Fruit fly (Drosophila melanogaster) whole organism, embryonic: ENCODE results near the gene CG15322.

Source experiments
- Asciz ChIP-seq: fragments of 200-800 bp; sonication (Bioruptor generic); optimal IDR thresholded peaks from 2 replicates; lab custom pipeline; 2017; ENCODE audit warnings: missing biosample characterization, mild to moderate bottlenecking, missing genetic modification characterization, missing genetic modification reagents
- Atf-2 ChIP-seq: fragments of 200-800 bp; sonication (Bioruptor generic); optimal IDR thresholded peaks from 2 replicates; lab custom pipeline; 2016; ENCODE audit warnings: missing biosample characterization, missing genetic modification characterization
- B-H2 ChIP-seq: fragments of 200-800 bp; sonication (Bioruptor generic); optimal IDR thresholded peaks from 2 replicates; lab custom pipeline; 2018; ENCODE audit warnings: missing biosample characterization, mild to moderate bottlenecking, missing genetic modification characterization
- Bteb2 ChIP-seq: fragments of 200-800 bp; sonication (Bioruptor generic); optimal IDR thresholded peaks from 2 replicates; lab custom pipeline; 2016; ENCODE audit warnings: missing biosample characterization, missing genetic modification characterization
- CG10274 ChIP-seq: fragments of 200-800 bp; sonication (Bioruptor generic); optimal IDR thresholded peaks from 3 replicates; lab custom pipeline; 2017; ENCODE audit warnings: missing biosample characterization, mild to moderate bottlenecking, missing genetic modification characterization
- CG11504 ChIP-seq: fragments of 200-800 bp; sonication (Bioruptor generic); optimal IDR thresholded peaks from 3 replicates; lab custom pipeline; 2019; ENCODE audit warnings: missing biosample characterization, mild to moderate bottlenecking, missing genetic modification characterization, moderate library complexity
- CG11695 ChIP-seq: fragments of 200-800 bp; sonication (Bioruptor generic); IDR thresholded peaks from 3 replicates; pipeline ENCODE4 v1.3.6; 2022; ENCODE audit warnings: missing biosample characterization, missing genetic modification characterization
- CG1233 ChIP-seq: fragments of 200-800 bp; sonication (Bioruptor generic); optimal IDR thresholded peaks from 4 replicates; lab custom pipeline; 2018; ENCODE audit warnings: missing biosample characterization, mild to moderate bottlenecking, missing genetic modification characterization
- CG12659 ChIP-seq: fragments of 200-800 bp; sonication (Bioruptor generic); optimal IDR thresholded peaks from 3 replicates; lab custom pipeline; 2017; ENCODE audit warnings: mild to moderate bottlenecking, missing biosample characterization, missing genetic modification reagents, missing genetic modification characterization
- CG1602 ChIP-seq: fragments of 200-800 bp; sonication (Bioruptor generic); optimal IDR thresholded peaks from 3 replicates; lab custom pipeline; 2016; ENCODE audit warnings: missing biosample characterization, missing genetic modification characterization
- CG17361 ChIP-seq: fragments of 200-800 bp; sonication (Bioruptor generic); IDR thresholded peaks from 3 replicates; pipeline ENCODE4 v1.3.6; 2022; ENCODE audit warnings: missing biosample characterization, missing genetic modification characterization
- CG17829 ChIP-seq: fragments of 200-800 bp; optimal IDR thresholded peaks from 2 replicates; lab custom pipeline; 2019; ENCODE audit warnings: missing biosample characterization, mild to moderate bottlenecking, missing genetic modification characterization, moderate library complexity
- CG32767 ChIP-seq: fragments of 200-800 bp; sonication (Bioruptor generic); IDR thresholded peaks from 2 replicates; pipeline ENCODE4 v1.3.6; 2022; ENCODE audit warnings: missing biosample characterization, missing genetic modification characterization
- CG3838 ChIP-seq: fragments of 200-800 bp; sonication (Bioruptor generic); optimal IDR thresholded peaks from 3 replicates; lab custom pipeline; 2016; ENCODE audit warnings: missing biosample characterization, missing genetic modification characterization
- CG4707 ChIP-seq: fragments of 200-800 bp; sonication (Bioruptor generic); optimal IDR thresholded peaks from 2 replicates; lab custom pipeline; 2018; ENCODE audit warnings: missing biosample characterization, mild to moderate bottlenecking, missing genetic modification characterization, moderate library complexity
- CG6254 ChIP-seq: fragments of 200-800 bp; sonication (Bioruptor generic); optimal IDR thresholded peaks from 3 replicates; lab custom pipeline; 2017; ENCODE audit warnings: mild to moderate bottlenecking, missing biosample characterization, missing genetic modification reagents, missing genetic modification characterization
- CG7271 ChIP-seq: fragments of 200-800 bp; sonication (Bioruptor generic); optimal IDR thresholded peaks from 2 replicates; lab custom pipeline; 2018; ENCODE audit warnings: missing biosample characterization, mild to moderate bottlenecking, missing genetic modification characterization, moderate library complexity
- CG7357 ChIP-seq: fragments of 200-800 bp; sonication (Bioruptor generic); IDR thresholded peaks from 3 replicates; pipeline ENCODE4 v1.3.6; 2022; ENCODE audit warnings: missing biosample characterization, missing genetic modification characterization
- CG7839 ChIP-seq: fragments of 200-800 bp; sonication (Bioruptor generic); optimal IDR thresholded peaks from 3 replicates; lab custom pipeline; 2018; ENCODE audit warnings: missing biosample characterization, mild to moderate bottlenecking, missing genetic modification characterization, moderate library complexity
- CG7928 ChIP-seq: fragments of 200-800 bp; sonication (Bioruptor generic); optimal IDR thresholded peaks from 2 replicates; lab custom pipeline; 2017; ENCODE audit warnings: missing biosample characterization, mild to moderate bottlenecking, missing genetic modification characterization
- CG7963 ChIP-seq: fragments of 200-800 bp; sonication (Bioruptor generic); IDR thresholded peaks from 3 replicates; pipeline ENCODE4 v1.3.6; 2022; ENCODE audit warnings: missing biosample characterization, missing genetic modification characterization; ENCODE audit not compliant: partially characterized antibody
- CG8478 ChIP-seq: fragments of >200 bp; optimal IDR thresholded peaks from 2 replicates; lab custom pipeline; 2018
- CG9727 ChIP-seq: fragments of 200-800 bp; sonication (Bioruptor generic); optimal IDR thresholded peaks from 3 replicates; lab custom pipeline; 2017; ENCODE audit warnings: missing biosample characterization, mild to moderate bottlenecking, missing genetic modification characterization
- CHES-1-like ChIP-seq: fragments of 200-800 bp; sonication (Bioruptor generic); optimal IDR thresholded peaks from 2 replicates; lab custom pipeline; 2016; ENCODE audit warnings: missing biosample characterization, missing genetic modification characterization
- D19A ChIP-seq: fragments of 200-800 bp; optimal IDR thresholded peaks from 3 replicates; lab custom pipeline; 2019; ENCODE audit warnings: missing biosample characterization, mild to moderate bottlenecking, missing genetic modification characterization, moderate library complexity
- ERR ChIP-seq: fragments of 200-800 bp; sonication (Bioruptor generic); optimal IDR thresholded peaks from 2 replicates; lab custom pipeline; 2016; ENCODE audit warnings: missing biosample characterization, missing genetic modification characterization
- Hr78 ChIP-seq, 2 experiments: fragments of 200-800 bp in 1 of 2; fragments of >200 bp in 1 of 2; sonication (Bioruptor generic) in 1 of 2; optimal IDR thresholded peaks; 2 replicates each; lab custom pipeline; 2017 to 2019; ENCODE audit warnings: missing biosample characterization in 2 of 2, missing genetic modification characterization in 2 of 2, mild to moderate bottlenecking in 1 of 2, moderate library complexity in 1 of 2
- Hsf ChIP-seq: fragments of 200-800 bp; sonication (Bioruptor generic); optimal IDR thresholded peaks from 3 replicates; lab custom pipeline; 2016; ENCODE audit warnings: missing biosample characterization, missing genetic modification characterization
- MESR4 ChIP-seq: fragments of 200-800 bp; sonication (Bioruptor generic); optimal IDR thresholded peaks from 2 replicates; lab custom pipeline; 2018; ENCODE audit warnings: missing biosample characterization, mild to moderate bottlenecking, missing genetic modification characterization, moderate library complexity
- Mad ChIP-seq: fragments of 200-800 bp; sonication (Bioruptor generic); optimal IDR thresholded peaks from 2 replicates; lab custom pipeline; 2016; ENCODE audit warnings: missing biosample characterization, missing genetic modification characterization
- Neu2 ChIP-seq: fragments of 200-800 bp; sonication (Bioruptor generic); optimal IDR thresholded peaks from 3 replicates; lab custom pipeline; 2016; ENCODE audit warnings: missing biosample characterization, missing genetic modification characterization, borderline replicate concordance
- Sox102F ChIP-seq: fragments of 200-800 bp; sonication (Bioruptor generic); optimal IDR thresholded peaks from 2 replicates; lab custom pipeline; 2018; ENCODE audit warnings: missing biosample characterization, mild to moderate bottlenecking, missing genetic modification characterization, moderate library complexity
- Ssrp ChIP-seq: fragments of 200-800 bp; sonication (Bioruptor generic); optimal IDR thresholded peaks from 2 replicates; lab custom pipeline; 2018; ENCODE audit warnings: missing biosample characterization, mild to moderate bottlenecking, missing genetic modification characterization, moderate library complexity
- Usf ChIP-seq: fragments of 200-800 bp; sonication (Bioruptor generic); optimal IDR thresholded peaks from 2 replicates; lab custom pipeline; 2017; ENCODE audit warnings: missing genotype, missing biosample characterization, missing genetic modification characterization
- Xbp1 ChIP-seq: fragments of 200-800 bp; sonication (Bioruptor generic); optimal IDR thresholded peaks from 3 replicates; lab custom pipeline; 2016; ENCODE audit warnings: missing biosample characterization, mild to moderate bottlenecking, missing genetic modification characterization
- ap ChIP-seq: fragments of 200-800 bp; sonication (Bioruptor generic); IDR thresholded peaks from 2 replicates; pipeline ENCODE4 v1.3.6; 2022; ENCODE audit warnings: missing biosample characterization, missing genetic modification characterization
- cas ChIP-seq: fragments of 200-800 bp; sonication (Bioruptor generic); IDR thresholded peaks from 2 replicates; pipeline ENCODE4 v1.3.6; 2022; ENCODE audit warnings: missing biosample characterization, missing genetic modification characterization
- chif ChIP-seq, 2 experiments: fragments of 200-800 bp; sonication (Bioruptor generic); optimal IDR thresholded peaks; 3 replicates each; lab custom pipeline; 2016; ENCODE audit warnings: missing biosample characterization in 2 of 2, missing genetic modification characterization in 2 of 2
- chinmo ChIP-seq: fragments of 200-800 bp; sonication (Bioruptor generic); IDR thresholded peaks from 4 replicates; pipeline ENCODE4 v1.3.6; 2022; ENCODE audit warnings: missing biosample characterization, missing genetic modification characterization; ENCODE audit not compliant: partially characterized antibody
- chn ChIP-seq: fragments of 200-800 bp; sonication (Bioruptor generic); optimal IDR thresholded peaks from 2 replicates; lab custom pipeline; 2016; ENCODE audit warnings: missing biosample characterization, missing genetic modification characterization
- emc ChIP-seq: fragments of 200-800 bp; sonication (Bioruptor generic); optimal IDR thresholded peaks from 2 replicates; lab custom pipeline; 2016; ENCODE audit warnings: missing biosample characterization, missing genetic modification characterization
- her ChIP-seq: fragments of 200-800 bp; sonication (Bioruptor generic); optimal IDR thresholded peaks from 2 replicates; lab custom pipeline; 2016; ENCODE audit warnings: missing biosample characterization, missing genetic modification characterization
- kay ChIP-seq: fragments of 200-800 bp; sonication (Bioruptor generic); optimal IDR thresholded peaks from 2 replicates; lab custom pipeline; 2016; ENCODE audit warnings: missing biosample characterization, missing genetic modification characterization
- lmd ChIP-seq: fragments of 200-800 bp; sonication (Bioruptor generic); IDR thresholded peaks from 2 replicates; pipeline ENCODE4 v1.3.6; 2022; ENCODE audit warnings: missing biosample characterization, missing genetic modification characterization
- mld ChIP-seq: fragments of 200-800 bp; sonication (Bioruptor generic); IDR thresholded peaks from 3 replicates; pipeline ENCODE4 v1.3.6; 2022; ENCODE audit warnings: missing biosample characterization, missing genetic modification characterization; ENCODE audit not compliant: partially characterized antibody
- prd ChIP-seq, 3 experiments: fragments of >200 bp in 2 of 3; fragments of 200-800 bp in 1 of 3; sonication (Bioruptor generic) in 1 of 3; optimal IDR thresholded peaks in 2 of 3; IDR thresholded peaks in 1 of 3; 2 replicates in 2 of 3; 3 replicates in 1 of 3; pipeline versions ENCODE4 v1.3.6 to Lab custom; 2017 to 2022; ENCODE audit warnings: missing biosample characterization in 1 of 3, missing genetic modification characterization in 1 of 3
- schlank ChIP-seq: fragments of 200-800 bp; sonication (Bioruptor generic); optimal IDR thresholded peaks from 2 replicates; lab custom pipeline; 2018; ENCODE audit warnings: missing biosample characterization, mild to moderate bottlenecking, missing genetic modification characterization
- slbo ChIP-seq: fragments of 200-800 bp; sonication (Bioruptor generic); IDR thresholded peaks from 2 replicates; pipeline ENCODE4 v1.3.6; 2022; ENCODE audit warnings: missing biosample characterization, missing genetic modification characterization
- zen ChIP-seq: fragments of 200-800 bp; sonication (Bioruptor generic); optimal IDR thresholded peaks from 3 replicates; lab custom pipeline; 2018; ENCODE audit warnings: missing biosample characterization, mild to moderate bottlenecking, missing genetic modification characterization, moderate library complexity

CG15322 gene

dm6 chrX:20173464-20173995, 40.2 kb downstream of the CG15322 start, which contains the start of gene AnxB10 (continued):
- no peak for TF ChIP-seq prd (optimal IDR thresholded peaks at IDR 0.05; lab: Kevin White, UChicago)
- TF ChIP-seq prd (GFP tag; IDR thresholded peaks at IDR 0.05; lab: Robert Waterston, UW) = peak; percentile 44; the same call in 2 of the 3 replicates
- peak; percentile 44 to 57 for TF ChIP-seq chif (GFP tag; optimal IDR thresholded peaks at IDR 0.05; lab: Kevin White, UChicago)
- no peak for TF ChIP-seq chinmo (GFP tag; lab: Robert Waterston, UW)
- peak; percentile 27 for TF ChIP-seq CG1602 (GFP tag; lab: Kevin White, UChicago)
- TF ChIP-seq Asciz (GFP tag; lab: Kevin White, UChicago) = peak; percentile 63
- TF ChIP-seq CG7928 (GFP tag; lab: Kevin White, UChicago) = no peak
- TF ChIP-seq her (GFP tag; lab: Kevin White, UChicago) = no peak
- peak; percentile 62 for TF ChIP-seq Hsf (GFP tag; lab: Kevin White, UChicago)
- TF ChIP-seq Ssrp = peak; percentile 31
- TF ChIP-seq CG8478 (lab: Kevin White, UChicago) = no peak
- TF ChIP-seq slbo (GFP tag; lab: Robert Waterston, UW) = peak; percentile 54
- no peak for TF ChIP-seq emc (GFP tag; lab: Kevin White, UChicago)
- no peak for TF ChIP-seq ERR
- TF ChIP-seq CG3838 (GFP tag; lab: Kevin White, UChicago) = no peak
- peak; percentile 81 for TF ChIP-seq CG17361 (GFP tag; lab: Robert Waterston, UW)
- TF ChIP-seq CG12659 (GFP tag; lab: Kevin White, UChicago) = peak; percentile 46
- peak; percentile 86 for TF ChIP-seq CG11504 (tag; lab: Kevin White, UChicago)
- TF ChIP-seq lmd (GFP tag; lab: Robert Waterston, UW) = peak; percentile 51
- TF ChIP-seq Sox102F (GFP tag; lab: Kevin White, UChicago) = peak; percentile 71
- no peak for TF ChIP-seq CG7271 (tag; lab: Kevin White, UChicago)
- TF ChIP-seq CG4707 (GFP tag; lab: Kevin White, UChicago) = no peak
- no peak for TF ChIP-seq schlank (tag; lab: Kevin White, UChicago)
- peak; percentile 32 for TF ChIP-seq CG6254
- no peak for TF ChIP-seq ap (GFP tag; lab: Robert Waterston, UW)
- TF ChIP-seq cas (GFP tag; lab: Robert Waterston, UW) = no peak
- peak; percentile 2 for TF ChIP-seq Usf (GFP tag; lab: Kevin White, UChicago)
- peak; percentile 56 for TF ChIP-seq D19A (tag; lab: Kevin White, UChicago)
- no peak for TF ChIP-seq Bteb2
- peak; percentile 44 for TF ChIP-seq chn (GFP tag; lab: Kevin White, UChicago)
- TF ChIP-seq CG7357 (GFP tag; lab: Robert Waterston, UW) = peak; percentile 68; the same call in 2 of the 3 replicates
- no peak for TF ChIP-seq zen (tag; lab: Kevin White, UChicago)
- TF ChIP-seq Hr78 (GFP tag; optimal IDR thresholded peaks at IDR 0.05; lab: Kevin White, UChicago) = no peak
- TF ChIP-seq CG7963 (GFP tag; lab: Robert Waterston, UW) = no peak
- TF ChIP-seq MESR4 (GFP tag; lab: Kevin White, UChicago) = no peak
- no peak for TF ChIP-seq Neu2
- TF ChIP-seq Mad (GFP tag; lab: Kevin White, UChicago) = peak; percentile 33
- TF ChIP-seq kay (GFP tag; lab: Kevin White, UChicago) = no peak
- peak; percentile 5 for TF ChIP-seq Atf-2 (GFP tag; lab: Kevin White, UChicago)
- TF ChIP-seq mld (GFP tag; lab: Robert Waterston, UW) = no peak
- peak; percentile 68 for TF ChIP-seq Xbp1 (GFP tag; lab: Kevin White, UChicago)
- peak; percentile 14 for TF ChIP-seq CHES-1-like
- TF ChIP-seq CG11695 (GFP tag; lab: Robert Waterston, UW) = peak; percentile 59; the same call in 1 of the 3 replicates
- TF ChIP-seq CG32767 (GFP tag; lab: Robert Waterston, UW) = 0 out of 2 replicates have a peak, but pooled peaks have one; percentile 18
- peak; percentile 14 for TF ChIP-seq CG10274 (GFP tag; lab: Kevin White, UChicago)
- no peak for TF ChIP-seq B-H2
- TF ChIP-seq CG17829 (tag; lab: Kevin White, UChicago) = peak; percentile 58
- peak; percentile 57 for TF ChIP-seq CG1233 (GFP tag; lab: Kevin White, UChicago)
- TF ChIP-seq CG9727 (GFP tag; lab: Kevin White, UChicago) = peak; percentile 51
- peak; percentile 72 for TF ChIP-seq CG7839 (tag; lab: Kevin White, UChicago)
